Worm (Caenorhabditis elegans): Measurements from ENCODE around the gene srn-1.

srn-1 gene

ce11 chrV:6319358-6319757 is 33.1 kb upstream of the srn-1 start:
- no peak for TF ChIP-seq ztf-4 (tag; optimal IDR thresholded peaks at IDR 0.05)
- no peak for TF ChIP-seq F13H6.1 (tag; optimal IDR thresholded peaks at IDR 0.05)
- peak; percentile 5 for TF ChIP-seq nhr-25 (tag; optimal IDR thresholded peaks at IDR 0.05)
- peak; percentile 47 for TF ChIP-seq nhr-21 (tag; optimal IDR thresholded peaks at IDR 0.05)
- TF ChIP-seq crh-2 (tag; optimal IDR thresholded peaks at IDR 0.05): peak; percentile 10
- no peak for TF ChIP-seq ztf-1 (GFP tag; conservative IDR thresholded peaks at IDR 0.05)
- no peak for TF ChIP-seq mbf-1 (tag; optimal IDR thresholded peaks at IDR 0.05)
- TF ChIP-seq sma-9 (GFP tag; optimal IDR thresholded peaks at IDR 0.05): peak; percentile 79
- TF ChIP-seq sma-9 (tag; optimal IDR thresholded peaks at IDR 0.05): no peak
- peak; percentile 68 for TF ChIP-seq sma-3 (GFP tag; optimal IDR thresholded peaks at IDR 0.05)
- TF ChIP-seq R02D3.7 (tag; optimal IDR thresholded peaks at IDR 0.05): no peak
- no peak for TF ChIP-seq sem-4 (tag; optimal IDR thresholded peaks at IDR 0.05)
- TF ChIP-seq blmp-1 (tag; optimal IDR thresholded peaks at IDR 0.05; ENCODE audit: insufficient read depth): peak; percentile 34
- no peak for TF ChIP-seq alr-1 (tag; optimal IDR thresholded peaks at IDR 0.05)
- no peak for TF ChIP-seq lin-11 (tag; optimal IDR thresholded peaks at IDR 0.05)

- TF ChIP-seq nhr-25 (tag; optimal IDR thresholded peaks at IDR 0.05): peak; percentile 11
- no peak for TF ChIP-seq ceh-16 (tag; optimal IDR thresholded peaks at IDR 0.05)
- no peak for TF ChIP-seq elt-3 (tag; optimal IDR thresholded peaks at IDR 0.05)
- TF ChIP-seq nhr-23 (tag; optimal IDR thresholded peaks at IDR 0.05): no peak
- no peak for TF ChIP-seq nhr-11 (tag; optimal IDR thresholded peaks at IDR 0.05)
- no peak for TF ChIP-seq nhr-10 (tag; optimal IDR thresholded peaks at IDR 0.05)
- TF ChIP-seq skn-1 (tag; optimal IDR thresholded peaks at IDR 0.05): no peak
- TF ChIP-seq ztf-11 (tag; optimal IDR thresholded peaks at IDR 0.05): no peak
- TF ChIP-seq fos-1 (tag; optimal IDR thresholded peaks at IDR 0.05): no peak
- TF ChIP-seq nhr-12 (tag; optimal IDR thresholded peaks at IDR 0.05): no peak
- TF ChIP-seq blmp-1 (tag; optimal IDR thresholded peaks at IDR 0.05; ENCODE audit: insufficient read depth): peak; percentile 7
- TF ChIP-seq zag-1 (tag; optimal IDR thresholded peaks at IDR 0.05): no peak
- no peak for TF ChIP-seq sma-9 (GFP tag; optimal IDR thresholded peaks at IDR 0.05)
- TF ChIP-seq sma-9 (tag; optimal IDR thresholded peaks at IDR 0.05): no peak
- no peak for TF ChIP-seq dmd-4 (tag; optimal IDR thresholded peaks at IDR 0.05)
- TF ChIP-seq alr-1 (tag; optimal IDR thresholded peaks at IDR 0.05): no peak
- peak; percentile 8 for TF ChIP-seq sem-4 (tag; optimal IDR thresholded peaks at IDR 0.05)
Measured at ce11 chrV:6317928-6318327, 31.7 kb upstream of the srn-1 start.

- TF ChIP-seq ztf-1 (GFP tag; conservative IDR thresholded peaks at IDR 0.05) (no peak), egl-27 (tag; optimal IDR thresholded peaks at IDR 0.05) (no peak), blmp-1 (tag; optimal IDR thresholded peaks at IDR 0.05; ENCODE audit: insufficient read depth) (no peak), nhr-12 (tag; optimal IDR thresholded peaks at IDR 0.05) (no peak), ceh-82 (tag; optimal IDR thresholded peaks at IDR 0.05) (no peak), nhr-129 (tag; optimal IDR thresholded peaks at IDR 0.05) (no peak), nhr-77 (tag; optimal IDR thresholded peaks at IDR 0.05) (no peak), F13H6.1 (tag; optimal IDR thresholded peaks at IDR 0.05) (no peak), mdl-1 (tag; optimal IDR thresholded peaks at IDR 0.05) (no peak)
Measured at ce11 chrV:6316632-6317031, 30.4 kb upstream of the srn-1 start, which contains the start of gene cest-24. Gene cest-24 (plus strand): TSS chrV:6316932.

ce11 chrV:6311936-6312335 is 25.7 kb upstream of the srn-1 start:
- no peak for TF ChIP-seq C34F6.9 (tag; optimal IDR thresholded peaks at IDR 0.05)
- no peak for TF ChIP-seq aly-2 (tag; optimal IDR thresholded peaks at IDR 0.05)
- no peak for TF ChIP-seq ama-1 (optimal IDR thresholded peaks at IDR 0.05)
- TF ChIP-seq egl-27 (tag; optimal IDR thresholded peaks at IDR 0.05): no peak
- TF ChIP-seq crh-2 (tag; optimal IDR thresholded peaks at IDR 0.05): no peak

- TF ChIP-seq mdl-1 (tag; optimal IDR thresholded peaks at IDR 0.05) (no peak), peb-1 (tag; optimal IDR thresholded peaks at IDR 0.05) (no peak), nhr-12 (tag; optimal IDR thresholded peaks at IDR 0.05) (no peak), alr-1 (tag; optimal IDR thresholded peaks at IDR 0.05) (no peak), crh-2 (tag; optimal IDR thresholded peaks at IDR 0.05) (no peak), elt-1 (tag; optimal IDR thresholded peaks at IDR 0.05) (no peak), lin-13 (GFP tag; optimal IDR thresholded peaks at IDR 0.05) (no peak)
Measured at ce11 chrV:6303471-6303870, 17.2 kb upstream of the srn-1 start, which contains the start of gene sago-1. Gene sago-1 (plus strand): TSS chrV:6303771.

Data from whole organism, L2 larva.